Fruit fly (Drosophila melanogaster) whole organism, embryonic: ENCODE measurements around the gene RpS15Aa.

ENCODE experiments used
- Asciz ChIP-seq: fragments of 200-800 bp; sonication (Bioruptor generic); optimal IDR thresholded peaks from 2 replicates; lab custom pipeline; 2017; ENCODE audit warnings: missing biosample characterization, mild to moderate bottlenecking, missing genetic modification characterization, missing genetic modification reagents
- Atf3 ChIP-seq: fragments of 200-800 bp; sonication (Bioruptor generic); optimal IDR thresholded peaks from 3 replicates; lab custom pipeline; 2016; ENCODE audit warnings: missing biosample characterization, missing genetic modification characterization
- CG10366 ChIP-seq: fragments of 200-800 bp; sonication (Bioruptor generic); IDR thresholded peaks from 2 replicates; pipeline ENCODE4 v1.3.6; 2022; ENCODE audit warnings: missing biosample characterization, missing genetic modification characterization
- CG10979 ChIP-seq: fragments of 200-800 bp; sonication (Bioruptor generic); optimal IDR thresholded peaks from 2 replicates; lab custom pipeline; 2018; ENCODE audit warnings: missing biosample characterization, mild to moderate bottlenecking, missing genetic modification characterization, moderate library complexity
- CG11504 ChIP-seq: fragments of 200-800 bp; sonication (Bioruptor generic); optimal IDR thresholded peaks from 3 replicates; lab custom pipeline; 2019; ENCODE audit warnings: missing biosample characterization, mild to moderate bottlenecking, missing genetic modification characterization, moderate library complexity
- CG12391 ChIP-seq: fragments of 200-800 bp; sonication (Bioruptor generic); optimal IDR thresholded peaks from 3 replicates; lab custom pipeline; 2018; ENCODE audit warnings: missing biosample characterization, mild to moderate bottlenecking, missing genetic modification characterization, moderate library complexity
- CG12659 ChIP-seq: fragments of 200-800 bp; sonication (Bioruptor generic); optimal IDR thresholded peaks from 3 replicates; lab custom pipeline; 2017; ENCODE audit warnings: mild to moderate bottlenecking, missing biosample characterization, missing genetic modification reagents, missing genetic modification characterization
- CG13624 ChIP-seq: fragments of 200-800 bp; sonication (Bioruptor generic); optimal IDR thresholded peaks from 2 replicates; lab custom pipeline; 2016; ENCODE audit warnings: missing biosample characterization, missing genetic modification characterization
- CG18011 ChIP-seq: fragments of 200-800 bp; sonication (Bioruptor generic); optimal IDR thresholded peaks from 2 replicates; lab custom pipeline; 2017; ENCODE audit warnings: missing biosample characterization, missing genetic modification characterization, mild to moderate bottlenecking, moderate library complexity, missing genotype
- CG2116 ChIP-seq: fragments of 200-800 bp; sonication (Bioruptor generic); optimal IDR thresholded peaks from 3 replicates; lab custom pipeline; 2018; ENCODE audit warnings: missing biosample characterization, mild to moderate bottlenecking, missing genetic modification characterization
- CG2120 ChIP-seq: fragments of 200-800 bp; sonication (Bioruptor generic); optimal IDR thresholded peaks from 3 replicates; lab custom pipeline; 2016; ENCODE audit warnings: missing biosample characterization, missing genetic modification characterization
- CG2712 ChIP-seq: fragments of 200-800 bp; optimal IDR thresholded peaks from 3 replicates; lab custom pipeline; 2019; ENCODE audit warnings: missing biosample characterization, mild to moderate bottlenecking, missing genetic modification characterization, moderate library complexity
- CG32532 ChIP-seq: fragments of 200-800 bp; sonication (Bioruptor generic); IDR thresholded peaks from 2 replicates; pipeline ENCODE4 v1.3.6; 2022; ENCODE audit warnings: missing biosample characterization, missing genetic modification characterization
- CG32772 ChIP-seq: fragments of 200-800 bp; sonication (Bioruptor generic); IDR thresholded peaks from 2 replicates; pipeline ENCODE4 v1.3.6; 2022; ENCODE audit warnings: missing biosample characterization, missing genetic modification characterization
- CG34422 ChIP-seq: fragments of 200-800 bp; sonication (Bioruptor generic); IDR thresholded peaks from 3 replicates; pipeline ENCODE4 v1.3.6; 2022; ENCODE audit warnings: missing biosample characterization, missing genetic modification characterization
- CG4360 ChIP-seq: fragments of 200-800 bp; sonication (Bioruptor generic); IDR thresholded peaks from 2 replicates; pipeline ENCODE4 v1.3.6; 2022; ENCODE audit warnings: missing biosample characterization, missing genetic modification characterization
- CG7963 ChIP-seq: fragments of 200-800 bp; sonication (Bioruptor generic); IDR thresholded peaks from 3 replicates; pipeline ENCODE4 v1.3.6; 2022; ENCODE audit warnings: missing biosample characterization, missing genetic modification characterization; ENCODE audit not compliant: partially characterized antibody
- CG7987 ChIP-seq: fragments of 200-800 bp; sonication (Bioruptor generic); optimal IDR thresholded peaks from 2 replicates; lab custom pipeline; 2018; ENCODE audit warnings: missing biosample characterization, mild to moderate bottlenecking, missing genetic modification characterization, moderate library complexity
- CG8281 ChIP-seq: fragments of 200-800 bp; sonication (Bioruptor generic); optimal IDR thresholded peaks from 2 replicates; lab custom pipeline; 2018; ENCODE audit warnings: missing biosample characterization, mild to moderate bottlenecking, missing genetic modification characterization, moderate library complexity
- CG9817 ChIP-seq: fragments of 200-800 bp; sonication (Bioruptor generic); optimal IDR thresholded peaks from 2 replicates; lab custom pipeline; 2018; ENCODE audit warnings: missing biosample characterization, mild to moderate bottlenecking, missing genetic modification characterization, moderate library complexity
- CG9932 ChIP-seq: fragments of 200-800 bp; sonication (Bioruptor generic); IDR thresholded peaks from 2 replicates; pipeline ENCODE4 v1.3.6; 2022; ENCODE audit warnings: missing biosample characterization, missing genetic modification characterization
- Dll ChIP-seq: fragments of 200-800 bp; sonication (Bioruptor generic); IDR thresholded peaks from 4 replicates; pipeline ENCODE4 v1.3.6; 2022; ENCODE audit warnings: missing biosample characterization, missing genetic modification characterization; ENCODE audit not compliant: partially characterized antibody
- Dref ChIP-seq: fragments of 200-800 bp; sonication (Bioruptor generic); IDR thresholded peaks from 2 replicates; pipeline ENCODE4 v1.3.6; 2022; ENCODE audit warnings: missing biosample characterization, missing genetic modification characterization
- Elba2 ChIP-seq: fragments of 200-800 bp; sonication (Bioruptor generic); optimal IDR thresholded peaks from 3 replicates; lab custom pipeline; 2016; ENCODE audit warnings: missing biosample characterization, missing genetic modification characterization
- Ets97D ChIP-seq: fragments of 200-800 bp; sonication (Bioruptor generic); optimal IDR thresholded peaks from 3 replicates; lab custom pipeline; 2016; ENCODE audit warnings: missing biosample characterization, missing genetic modification characterization
- Hmr ChIP-seq: fragments of 200-800 bp; sonication (Bioruptor generic); optimal IDR thresholded peaks from 3 replicates; lab custom pipeline; 2017; ENCODE audit warnings: mild to moderate bottlenecking, missing biosample characterization, missing genetic modification reagents, missing genetic modification characterization
- Hr78 ChIP-seq, 2 experiments: fragments of 200-800 bp in 1 of 2; fragments of >200 bp in 1 of 2; sonication (Bioruptor generic) in 1 of 2; optimal IDR thresholded peaks; 2 replicates each; lab custom pipeline; 2017 to 2019; ENCODE audit warnings: missing biosample characterization in 2 of 2, missing genetic modification characterization in 2 of 2, mild to moderate bottlenecking in 1 of 2, moderate library complexity in 1 of 2
- Myb ChIP-seq: fragments of 200-800 bp; sonication (Bioruptor generic); optimal IDR thresholded peaks from 2 replicates; lab custom pipeline; 2016; ENCODE audit warnings: missing biosample characterization, missing genetic modification characterization
- Nf-YC ChIP-seq: fragments of 200-800 bp; optimal IDR thresholded peaks from 3 replicates; lab custom pipeline; 2019; ENCODE audit warnings: missing biosample characterization, mild to moderate bottlenecking, missing genetic modification characterization, moderate library complexity
- Opbp ChIP-seq: fragments of 200-800 bp; sonication (Bioruptor generic); IDR thresholded peaks from 3 replicates; pipeline ENCODE4 v1.3.6; 2022; ENCODE audit warnings: missing biosample characterization, missing genetic modification characterization; ENCODE audit not compliant: partially characterized antibody
- Poxn ChIP-seq: fragments of 200-800 bp; sonication (Bioruptor generic); IDR thresholded peaks from 2 replicates; pipeline ENCODE4 v1.3.6; 2022; ENCODE audit warnings: missing biosample characterization, missing genetic modification characterization
- Scr ChIP-seq: fragments of 200-800 bp; sonication (Bioruptor generic); IDR thresholded peaks from 2 replicates; pipeline ENCODE4 v1.3.6; 2022; ENCODE audit warnings: missing biosample characterization, missing genetic modification characterization; ENCODE audit not compliant: partially characterized antibody
- Xrp1 ChIP-seq: fragments of 200-800 bp; sonication (Bioruptor generic); IDR thresholded peaks from 2 replicates; pipeline ENCODE4 v1.3.6; 2022; ENCODE audit warnings: missing biosample characterization, missing genetic modification characterization
- bowl ChIP-seq: fragments of 200-800 bp; sonication (Bioruptor generic); IDR thresholded peaks from 2 replicates; pipeline ENCODE4 v1.3.6; 2022; ENCODE audit warnings: missing biosample characterization, missing genetic modification characterization
- chn ChIP-seq: fragments of 200-800 bp; sonication (Bioruptor generic); optimal IDR thresholded peaks from 2 replicates; lab custom pipeline; 2016; ENCODE audit warnings: missing biosample characterization, missing genetic modification characterization
- crp ChIP-seq, 2 experiments: fragments of 200-800 bp; sonication (Bioruptor generic); optimal IDR thresholded peaks; 2 replicates in 1 of 2; 3 replicates in 1 of 2; lab custom pipeline; 2017; ENCODE audit warnings: missing biosample characterization in 2 of 2, missing genetic modification characterization in 2 of 2, mild to moderate bottlenecking in 1 of 2, moderate library complexity in 1 of 2
- dan ChIP-seq: fragments of 200-800 bp; sonication (Bioruptor generic); IDR thresholded peaks from 2 replicates; pipeline ENCODE4 v1.3.6; 2022; ENCODE audit warnings: missing biosample characterization, missing genetic modification characterization
- dysf ChIP-seq: fragments of 200-800 bp; sonication (Bioruptor generic); IDR thresholded peaks from 3 replicates; pipeline ENCODE4 v1.3.6; 2022; ENCODE audit warnings: missing biosample characterization, missing genetic modification characterization
- gsb-n ChIP-seq: fragments of 200-800 bp; sonication (Bioruptor generic); optimal IDR thresholded peaks from 3 replicates; lab custom pipeline; 2018; ENCODE audit warnings: missing biosample characterization, mild to moderate bottlenecking, missing genetic modification characterization
- knrl ChIP-seq: fragments of 200-800 bp; sonication (Bioruptor generic); IDR thresholded peaks from 3 replicates; pipeline ENCODE4 v1.3.6; 2022; ENCODE audit warnings: missing biosample characterization, missing genetic modification characterization; ENCODE audit not compliant: partially characterized antibody
- lab ChIP-seq: fragments of 200-800 bp; sonication (Bioruptor generic); optimal IDR thresholded peaks from 3 replicates; lab custom pipeline; 2017; ENCODE audit warnings: missing biosample characterization, missing genetic modification characterization, mild to moderate bottlenecking, moderate library complexity, missing genetic modification reagents
- mirr ChIP-seq: fragments of 200-800 bp; sonication (Bioruptor generic); optimal IDR thresholded peaks from 3 replicates; lab custom pipeline; 2018; ENCODE audit warnings: missing biosample characterization, mild to moderate bottlenecking, missing genetic modification characterization
- nerfin-2 ChIP-seq: fragments of 200-800 bp; sonication (Bioruptor generic); IDR thresholded peaks from 2 replicates; pipeline ENCODE4 v1.3.6; 2022; ENCODE audit warnings: missing biosample characterization, missing genetic modification characterization; ENCODE audit not compliant: partially characterized antibody
- slbo ChIP-seq: fragments of 200-800 bp; sonication (Bioruptor generic); IDR thresholded peaks from 2 replicates; pipeline ENCODE4 v1.3.6; 2022; ENCODE audit warnings: missing biosample characterization, missing genetic modification characterization
- sna ChIP-seq: fragments of 200-800 bp; sonication (Bioruptor generic); IDR thresholded peaks from 2 replicates; pipeline ENCODE4 v1.3.6; 2022; ENCODE audit warnings: missing biosample characterization, missing genetic modification characterization; ENCODE audit not compliant: partially characterized antibody
- so ChIP-seq: fragments of 200-800 bp; sonication (Bioruptor generic); IDR thresholded peaks from 3 replicates; pipeline ENCODE4 v1.3.6; 2022; ENCODE audit warnings: missing biosample characterization, missing genetic modification characterization
- tin ChIP-seq: fragments of 200-800 bp; sonication (Bioruptor generic); optimal IDR thresholded peaks from 3 replicates; lab custom pipeline; 2016; ENCODE audit warnings: missing biosample characterization, missing genetic modification characterization

Gene RpS15Aa

DNA sequence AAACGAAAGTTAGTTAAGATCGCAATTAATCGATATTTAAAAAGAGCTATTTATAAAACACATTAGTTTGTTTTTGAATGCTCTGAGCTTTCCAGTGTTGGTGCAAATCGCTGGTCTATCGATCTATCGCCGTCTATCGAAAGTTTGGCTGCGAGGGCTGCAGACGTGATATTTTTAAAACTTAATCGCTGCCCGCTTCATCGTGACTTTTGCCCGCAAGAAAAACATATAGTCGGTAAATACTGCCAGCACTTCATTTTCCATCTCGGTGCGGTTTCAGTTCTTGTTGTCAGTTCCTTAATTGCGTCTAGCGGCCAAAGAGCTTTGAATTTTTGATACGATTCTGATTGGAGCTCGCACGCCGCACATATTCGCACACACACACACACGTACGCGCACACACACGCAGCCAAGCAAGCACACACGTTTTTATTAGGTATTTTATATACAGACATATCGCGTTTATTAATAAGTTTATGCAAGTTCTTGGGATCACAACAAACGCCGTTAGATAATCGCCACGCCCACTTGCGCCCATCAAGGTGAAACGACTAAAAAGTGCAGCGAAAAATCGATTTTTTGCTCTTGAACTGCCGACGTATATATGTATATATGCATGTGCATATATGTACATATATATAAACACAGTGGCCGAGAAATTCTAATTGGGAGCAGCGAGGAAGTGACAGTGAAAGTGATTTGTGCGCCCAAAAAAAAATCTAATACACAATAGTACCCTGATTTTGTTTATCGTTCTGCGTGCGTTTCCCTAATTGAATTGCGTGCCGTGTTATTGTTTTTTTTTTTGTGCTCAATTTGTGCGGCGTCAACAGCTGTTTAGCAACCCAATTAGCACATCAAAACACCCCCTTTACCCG lies 33.6 kb upstream of the RpS15Aa start (continued):
- TF ChIP-seq lab (GFP tag; lab: Kevin White, UChicago), result peak; percentile 19
- TF ChIP-seq Dref (GFP tag; lab: Robert Waterston, UW), result peak; percentile 82
- no peak for TF ChIP-seq CG10979 (tag; lab: Kevin White, UChicago)
- peak; percentile 18 for TF ChIP-seq tin
- TF ChIP-seq chn (GFP tag; lab: Kevin White, UChicago), result no peak
- TF ChIP-seq nerfin-2 (GFP tag; lab: Robert Waterston, UW), result peak; percentile 62
- TF ChIP-seq Hmr (GFP tag; lab: Kevin White, UChicago), result peak; percentile 9
- TF ChIP-seq knrl, result peak; percentile 58
- no peak for TF ChIP-seq Hr78 (GFP tag; optimal IDR thresholded peaks at IDR 0.05; lab: Kevin White, UChicago)
- TF ChIP-seq CG12391 (tag; lab: Kevin White, UChicago), result peak; percentile 2
- TF ChIP-seq Nf-YC (tag; lab: Kevin White, UChicago), result peak; percentile 79
- TF ChIP-seq CG2712 (tag; lab: Kevin White, UChicago), result peak; percentile 4
- no peak for TF ChIP-seq dan (GFP tag; lab: Robert Waterston, UW)
- no peak for TF ChIP-seq Atf3
- peak; percentile 73 for TF ChIP-seq sna (GFP tag; lab: Robert Waterston, UW)
- 0 out of 3 replicates have a peak, but pooled peaks have one; percentile 23 for TF ChIP-seq dysf (GFP tag; lab: Robert Waterston, UW)
- TF ChIP-seq CG7963 (GFP tag; lab: Robert Waterston, UW), result 0 out of 3 replicates have a peak, but pooled peaks have one; percentile 42
- TF ChIP-seq gsb-n (tag; lab: Kevin White, UChicago), result no peak
- TF ChIP-seq slbo (GFP tag; lab: Robert Waterston, UW), result peak; percentile 37; the same call in 1 of the 2 replicates
- no peak for TF ChIP-seq CG9817 (tag; lab: Kevin White, UChicago)
- peak; percentile 54 for TF ChIP-seq CG9932 (GFP tag; lab: Robert Waterston, UW)
- TF ChIP-seq CG18011 (GFP tag; lab: Kevin White, UChicago), result no peak
- 0 out of 3 replicates have a peak, but pooled peaks have one; percentile 21 for TF ChIP-seq CG34422 (GFP tag; lab: Robert Waterston, UW)
- peak; percentile 65 for TF ChIP-seq Scr (GFP tag; lab: Robert Waterston, UW)
- TF ChIP-seq CG8281 (tag; lab: Kevin White, UChicago), result no peak
- peak; percentile 58 for TF ChIP-seq CG2120 (GFP tag; lab: Kevin White, UChicago)
- no peak for TF ChIP-seq Xrp1 (GFP tag; lab: Robert Waterston, UW)
- peak in 1 of 2 experiments; percentile 3 for TF ChIP-seq crp (GFP tag; optimal IDR thresholded peaks at IDR 0.05; lab: Kevin White, UChicago)
- TF ChIP-seq Opbp, result peak; percentile 60; the same call in 2 of the 3 replicates
- TF ChIP-seq CG11504 (tag; lab: Kevin White, UChicago), result peak; percentile 15
- TF ChIP-seq CG7987, result no peak
- TF ChIP-seq Asciz, result peak; percentile 5
- 0 out of 3 replicates have a peak, but pooled peaks have one; percentile 49 for TF ChIP-seq so
- peak; percentile 61 for TF ChIP-seq CG2116 (GFP tag; lab: Kevin White, UChicago)
- TF ChIP-seq CG32772 (GFP tag; lab: Robert Waterston, UW), result no peak
- TF ChIP-seq CG12659 (GFP tag; lab: Kevin White, UChicago), result peak; percentile 48
- TF ChIP-seq CG10366 (GFP tag; lab: Robert Waterston, UW), result no peak
- TF ChIP-seq Poxn (GFP tag; lab: Robert Waterston, UW), result no peak
- peak; percentile 40 for TF ChIP-seq CG13624
- peak; percentile 53 for TF ChIP-seq Myb
- TF ChIP-seq Elba2 (GFP tag; lab: Kevin White, UChicago), result no peak
- TF ChIP-seq CG4360 (GFP tag; lab: Robert Waterston, UW), result no peak
- peak; percentile 66; the same call in 3 of the 4 replicates for TF ChIP-seq Dll (GFP tag; lab: Robert Waterston, UW)
- peak; percentile 3 for TF ChIP-seq Ets97D
- peak; percentile 27; the same call in 1 of the 2 replicates for TF ChIP-seq CG32532 (GFP tag; lab: Robert Waterston, UW)
- TF ChIP-seq mirr (GFP tag; lab: Kevin White, UChicago), result peak; percentile 8
- TF ChIP-seq bowl (GFP tag; lab: Robert Waterston, UW), result no peak
